Fruit fly (Drosophila melanogaster): ENCODE data around the gene CG13244.

- TF ChIP-seq psq (GFP tag; optimal IDR thresholded peaks at IDR 0.05) (no peak), row (GFP tag; IDR thresholded peaks at IDR 0.05) (no peak), corto (GFP tag; optimal IDR thresholded peaks at IDR 0.05) (no peak), CG33213 (GFP tag; optimal IDR thresholded peaks at IDR 0.05) (no peak), fd102C (GFP tag; optimal IDR thresholded peaks at IDR 0.05) (no peak), H2.0 (GFP tag; IDR thresholded peaks at IDR 0.05) (no peak), Oli (tag; optimal IDR thresholded peaks at IDR 0.05) (no peak), Hmx (GFP tag; optimal IDR thresholded peaks at IDR 0.05) (no peak)
These were observed 33.6 kb upstream of the CG13244 start, which contains the start of gene CG44475 for dm6 chr2L:15883090-15883489.
